Fruit fly (Drosophila melanogaster): ENCODE data around the gene PH4alphaMP.

The PH4alphaMP gene

dm6 chr3R:30465775-30466494 is 30.0 kb downstream of the PH4alphaMP start, which contains the start of gene PH4alphaEFB (continued):
- TF ChIP-seq twi (tag; optimal IDR thresholded peaks at IDR 0.05) (no peak), mirr (GFP tag; optimal IDR thresholded peaks at IDR 0.05) (peak; percentile 14), CG11560 (tag; IDR thresholded peaks at IDR 0.05) (no peak), Xbp1 (GFP tag; optimal IDR thresholded peaks at IDR 0.05) (peak; percentile 5), hb (GFP tag; IDR thresholded peaks at IDR 0.05; ENCODE audit: partially characterized antibody) (no peak), ewg (GFP tag; optimal IDR thresholded peaks at IDR 0.05) (peak; percentile 76), Taf1 (GFP tag; IDR thresholded peaks at IDR 0.05) (no peak), CG7786 (GFP tag; optimal IDR thresholded peaks at IDR 0.05) (no peak), hkb (optimal IDR thresholded peaks at IDR 0.05) (no peak), hkb (GFP tag; IDR thresholded peaks at IDR 0.05) (peak; percentile 34; the same call in 1 of the 2 replicates), ci (GFP tag; IDR thresholded peaks at IDR 0.05) (peak; percentile 68; the same call in 2 of the 3 replicates), onecut (GFP tag; IDR thresholded peaks at IDR 0.05) (peak; percentile 29; the same call in 1 of the 2 replicates), bigmax (GFP tag; optimal IDR thresholded peaks at IDR 0.05) (no peak), H15 (GFP tag; IDR thresholded peaks at IDR 0.05) (no peak), Gsc (GFP tag; IDR thresholded peaks at IDR 0.05) (no peak), CG34376 (GFP tag; optimal IDR thresholded peaks at IDR 0.05) (peak; percentile 74), cato (GFP tag; optimal IDR thresholded peaks at IDR 0.05; ENCODE audit: borderline replicate concordance) (no peak), Opbp (GFP tag; IDR thresholded peaks at IDR 0.05; ENCODE audit: partially characterized antibody) (0 out of 3 replicates have a peak, but pooled peaks have one; percentile 22), MESR4 (GFP tag; optimal IDR thresholded peaks at IDR 0.05) (peak; percentile 3), prd (optimal IDR thresholded peaks at IDR 0.05) (no peak), prd (GFP tag; IDR thresholded peaks at IDR 0.05) (no peak), p53 (GFP tag; optimal IDR thresholded peaks at IDR 0.05) (no peak), pho (GFP tag; optimal IDR thresholded peaks at IDR 0.05) (no peak), sna (GFP tag; IDR thresholded peaks at IDR 0.05; ENCODE audit: partially characterized antibody) (0 out of 2 replicates have a peak, but pooled peaks have one; percentile 12), gfzf (GFP tag; optimal IDR thresholded peaks at IDR 0.05) (peak; percentile 33), CG1792 (GFP tag; optimal IDR thresholded peaks at IDR 0.05) (no peak), al (GFP tag; IDR thresholded peaks at IDR 0.05) (no peak), nerfin-1 (tag; optimal IDR thresholded peaks at IDR 0.05) (peak; percentile 56), pan (optimal IDR thresholded peaks at IDR 0.05) (no peak), pan (GFP tag; optimal IDR thresholded peaks at IDR 0.05 in 1 of 2, IDR thresholded peaks at IDR 0.05 in 1 of 2) (no peak), gcm2 (GFP tag; optimal IDR thresholded peaks at IDR 0.05) (no peak), CG4404 (GFP tag; IDR thresholded peaks at IDR 0.05) (no peak), ab (GFP tag; optimal IDR thresholded peaks at IDR 0.05) (no peak), pzg (GFP tag; optimal IDR thresholded peaks at IDR 0.05) (peak; percentile 9), CG11504 (tag; optimal IDR thresholded peaks at IDR 0.05) (peak; percentile 29), ATbp (GFP tag; optimal IDR thresholded peaks at IDR 0.05) (no peak), CG1233 (GFP tag; optimal IDR thresholded peaks at IDR 0.05) (no peak), tup (GFP tag; optimal IDR thresholded peaks at IDR 0.05) (no peak), Fer2 (tag; optimal IDR thresholded peaks at IDR 0.05) (no peak), dmrt99B (tag; optimal IDR thresholded peaks at IDR 0.05) (no peak), zen2 (GFP tag; IDR thresholded peaks at IDR 0.05; ENCODE audit: partially characterized antibody) (peak; percentile 54; the same call in 2 of the 3 replicates), eyg (GFP tag; optimal IDR thresholded peaks at IDR 0.05) (no peak), h (optimal IDR thresholded peaks at IDR 0.05) (no peak), Deaf1 (tag; optimal IDR thresholded peaks at IDR 0.05) (peak; percentile 59), pfk (GFP tag; optimal IDR thresholded peaks at IDR 0.05) (no peak), NK7.1 (GFP tag; optimal IDR thresholded peaks at IDR 0.05) (no peak), Stat92E (GFP tag; optimal IDR thresholded peaks at IDR 0.05) (peak in 1 of 3 experiments; percentile 56), tgo (GFP tag; IDR thresholded peaks at IDR 0.05) (no peak), Dll (GFP tag; IDR thresholded peaks at IDR 0.05; ENCODE audit: partially characterized antibody) (peak; percentile 22; the same call in 1 of the 4 replicates), Hey (tag; optimal IDR thresholded peaks at IDR 0.05) (no peak)
